Fruit fly (Drosophila melanogaster): ENCODE measurements around the gene CG32486.
A peak's percentile ranks its signal among the peaks of the same experiment; 100 is the strongest.

dm6 chr3L:3042150-3043049 is 28.2 kb downstream of the CG32486 start, which contains the start of gene Prx4:
- TF ChIP-seq tj (GFP tag; optimal IDR thresholded peaks at IDR 0.05), result no peak
- TF ChIP-seq CG5204 (GFP tag; optimal IDR thresholded peaks at IDR 0.05), result no peak
- TF ChIP-seq Mnt (GFP tag; optimal IDR thresholded peaks at IDR 0.05), result no peak
- TF ChIP-seq ovo (GFP tag; optimal IDR thresholded peaks at IDR 0.05), result no peak
- TF ChIP-seq cnc (optimal IDR thresholded peaks at IDR 0.05), result no peak
- peak; percentile 30 for TF ChIP-seq Crg-1 (GFP tag; optimal IDR thresholded peaks at IDR 0.05)
- no peak for TF ChIP-seq CG12768 (GFP tag; optimal IDR thresholded peaks at IDR 0.05)
- TF ChIP-seq CG33017 (tag; optimal IDR thresholded peaks at IDR 0.05), result peak; percentile 82
- TF ChIP-seq Clk (GFP tag; optimal IDR thresholded peaks at IDR 0.05), result no peak
- TF ChIP-seq kay (GFP tag; ENCODE audit: borderline replicate concordance), result peak; percentile 68
- TF ChIP-seq toe (GFP tag; optimal IDR thresholded peaks at IDR 0.05), result no peak
- peak; percentile 75 for TF ChIP-seq CG14711 (tag; optimal IDR thresholded peaks at IDR 0.05)
- peak; percentile 77 for TF ChIP-seq bab1 (GFP tag; optimal IDR thresholded peaks at IDR 0.05)
- no peak for TF ChIP-seq Hr96 (GFP tag; optimal IDR thresholded peaks at IDR 0.05)

All from whole organism, adult.